Worm (Caenorhabditis elegans) whole organism, mixed stage, embryonic: ENCODE measurements around the gene kel-8.

Source experiments
- M03D4.4 ChIP-seq: sonication (generic microtip); optimal IDR thresholded peaks from 2 replicates; lab custom pipeline; 2017; ENCODE audit warnings: mild to moderate bottlenecking, missing genetic modification characterization, missing compliant biosample characterization
- blmp-1 ChIP-seq: fragments of 150-350 bp; optimal IDR thresholded peaks from 2 replicates; lab custom pipeline; 2014; ENCODE audit warnings: missing biosample characterization, missing genetic modification characterization
- ceh-39 ChIP-seq: fragments of 150-350 bp; optimal IDR thresholded peaks from 2 replicates; lab custom pipeline; 2014; ENCODE audit warnings: missing biosample characterization, missing genetic modification characterization
- ceh-43 ChIP-seq: fragments of 200-800 bp; sonication (Bioruptor generic); optimal IDR thresholded peaks from 2 replicates; lab custom pipeline; 2018; ENCODE audit warnings: mild to moderate bottlenecking, missing genetic modification characterization, moderate library complexity, missing compliant biosample characterization
- ceh-83 ChIP-seq: fragments of 200-800 bp; sonication (Bioruptor generic); optimal IDR thresholded peaks from 2 replicates; lab custom pipeline; 2018; ENCODE audit warnings: mild to moderate bottlenecking, missing genetic modification characterization, missing compliant biosample characterization
- ces-1 ChIP-seq: fragments of 150-350 bp; optimal IDR thresholded peaks from 2 replicates; lab custom pipeline; 2014; ENCODE audit warnings: missing biosample characterization, missing genetic modification reagents, missing genetic modification characterization
- cnd-1 ChIP-seq: fragments of 200-800 bp; sonication (Bioruptor generic); optimal IDR thresholded peaks from 2 replicates; lab custom pipeline; 2018; ENCODE audit warnings: mild to moderate bottlenecking, missing genetic modification characterization, missing compliant biosample characterization
- drap-1 ChIP-seq: fragments of 200-800 bp; sonication (Bioruptor generic); optimal IDR thresholded peaks from 3 replicates; lab custom pipeline; 2018; ENCODE audit warnings: mild to moderate bottlenecking, missing genetic modification characterization, missing compliant biosample characterization
- elt-1 ChIP-seq: sonication (generic microtip); optimal IDR thresholded peaks from 2 replicates; lab custom pipeline; 2017; ENCODE audit warnings: missing genetic modification characterization, mild to moderate bottlenecking, missing compliant biosample characterization, antibody characterized with exemption, moderate library complexity, borderline replicate concordance; ENCODE audit not compliant: insufficient read depth
- elt-3 ChIP-seq: fragments of 150-350 bp; optimal IDR thresholded peaks from 2 replicates; lab custom pipeline; 2014; ENCODE audit warnings: missing biosample characterization, missing genetic modification characterization
- flh-1 ChIP-seq: fragments of 200-800 bp; sonication (Bioruptor generic); optimal IDR thresholded peaks from 2 replicates; lab custom pipeline; 2018; ENCODE audit warnings: mild to moderate bottlenecking, missing genetic modification characterization, moderate library complexity, missing compliant biosample characterization
- ham-2 ChIP-seq: fragments of 200-800 bp; sonication (Bioruptor generic); optimal IDR thresholded peaks from 2 replicates; lab custom pipeline; 2018; ENCODE audit warnings: mild to moderate bottlenecking, missing genetic modification characterization, missing compliant biosample characterization
- hlh-1 ChIP-seq: fragments of 150-350 bp; optimal IDR thresholded peaks from 2 replicates; lab custom pipeline; 2014; ENCODE audit warnings: missing biosample characterization, missing genetic modification reagents, missing genetic modification characterization
- lin-13 ChIP-seq: fragments of 150-350 bp; optimal IDR thresholded peaks from 2 replicates; lab custom pipeline; 2014; ENCODE audit warnings: missing biosample characterization, missing genetic modification characterization
- lin-32 ChIP-seq: fragments of 200-800 bp; sonication (Bioruptor generic); optimal IDR thresholded peaks from 2 replicates; lab custom pipeline; 2018; ENCODE audit warnings: mild to moderate bottlenecking, missing genetic modification characterization, missing compliant biosample characterization
- lsy-2 ChIP-seq: fragments of 150-350 bp; optimal IDR thresholded peaks from 2 replicates; lab custom pipeline; 2014; ENCODE audit warnings: missing biosample characterization, missing genetic modification characterization
- mab-5 ChIP-seq: fragments of 150-350 bp; optimal IDR thresholded peaks from 2 replicates; lab custom pipeline; 2014; ENCODE audit warnings: missing biosample characterization, missing genetic modification characterization
- mep-1 ChIP-seq: fragments of 150-350 bp; optimal IDR thresholded peaks from 2 replicates; lab custom pipeline; 2017; ENCODE audit warnings: missing biosample characterization, missing genetic modification reagents, missing genetic modification characterization, inconsistent platforms
- mls-2 ChIP-seq: sonication (generic microtip); optimal IDR thresholded peaks from 2 replicates; lab custom pipeline; 2016; ENCODE audit warnings: mild to moderate bottlenecking, missing genetic modification characterization, moderate library complexity, missing compliant biosample characterization
- nhr-12 ChIP-seq: fragments of 150-350 bp; optimal IDR thresholded peaks from 2 replicates; lab custom pipeline; 2014; ENCODE audit warnings: missing biosample characterization, missing genetic modification characterization
- nhr-2 ChIP-seq: fragments of 150-350 bp; optimal IDR thresholded peaks from 2 replicates; lab custom pipeline; 2014; ENCODE audit warnings: missing biosample characterization, missing genetic modification characterization
- nhr-237 ChIP-seq: fragments of 150-350 bp; optimal IDR thresholded peaks from 2 replicates; lab custom pipeline; 2014; ENCODE audit warnings: missing biosample characterization, missing genetic modification characterization
- nhr-28 ChIP-seq: fragments of 150-350 bp; optimal IDR thresholded peaks from 2 replicates; lab custom pipeline; 2014; ENCODE audit warnings: missing biosample characterization, missing genetic modification characterization
- nhr-76 ChIP-seq: sonication (generic microtip); optimal IDR thresholded peaks from 2 replicates; lab custom pipeline; 2017; ENCODE audit warnings: missing biosample characterization, missing genetic modification characterization
- pha-4 ChIP-seq: fragments of 150-350 bp; optimal IDR thresholded peaks from 2 replicates; lab custom pipeline; 2018; ENCODE audit warnings: missing biosample characterization, missing genetic modification reagents, missing genetic modification characterization
- sem-2 ChIP-seq: fragments of 200-800 bp; sonication (Bioruptor generic); optimal IDR thresholded peaks from 2 replicates; lab custom pipeline; 2018; ENCODE audit warnings: mild to moderate bottlenecking, missing genetic modification characterization, missing compliant biosample characterization
- snpc-4 ChIP-seq: fragments of 150-350 bp; optimal IDR thresholded peaks from 2 replicates; lab custom pipeline; 2014; ENCODE audit warnings: missing biosample characterization, missing genetic modification characterization
- sptf-1 ChIP-seq: sonication (generic microtip); optimal IDR thresholded peaks from 2 replicates; lab custom pipeline; 2017; ENCODE audit warnings: mild to moderate bottlenecking, missing genetic modification characterization, moderate library complexity, missing compliant biosample characterization
- tbx-8 ChIP-seq: fragments of 200-800 bp; sonication (Bioruptor generic); optimal IDR thresholded peaks from 2 replicates; lab custom pipeline; 2018; ENCODE audit warnings: mild to moderate bottlenecking, missing genetic modification characterization, moderate library complexity, missing compliant biosample characterization
- unc-120 ChIP-seq: sonication (generic microtip); optimal IDR thresholded peaks from 2 replicates; lab custom pipeline; 2017; ENCODE audit warnings: missing genetic modification characterization, missing compliant biosample characterization; ENCODE audit not compliant: poor library complexity, severe bottlenecking
- unc-39 ChIP-seq: fragments of 150-350 bp; optimal IDR thresholded peaks from 2 replicates; lab custom pipeline; 2014; ENCODE audit warnings: missing biosample characterization, missing genetic modification characterization
- unc-62 ChIP-seq: fragments of 150-350 bp; optimal IDR thresholded peaks from 2 replicates; lab custom pipeline; 2014; ENCODE audit warnings: missing biosample characterization, missing genetic modification reagents, missing genetic modification characterization
- zip-8 ChIP-seq: fragments of 150-350 bp; optimal IDR thresholded peaks from 2 replicates; lab custom pipeline; 2014; ENCODE audit warnings: missing biosample characterization, missing genetic modification characterization
- ztf-11 ChIP-seq: fragments of 150-350 bp; optimal IDR thresholded peaks from 2 replicates; lab custom pipeline; 2014; ENCODE audit warnings: missing biosample characterization, missing genetic modification characterization

The kel-8 gene

ce11 chrV:2718688-2719185, 47.5 kb downstream of the kel-8 start, which contains the start of gene srt-29:
srt-29 (minus strand) TSS chrV:2719135.
- no peak for TF ChIP-seq snpc-4 (tag; lab: Kevin White, UChicago)
- TF ChIP-seq unc-120 (tag; lab: Kevin White, UChicago), result no peak
- TF ChIP-seq elt-3, result no peak
- TF ChIP-seq zip-8 (tag; lab: Kevin White, UChicago), result no peak
- no peak for TF ChIP-seq lsy-2 (tag; lab: Kevin White, UChicago)
- TF ChIP-seq ceh-83, result no peak

DNA sequence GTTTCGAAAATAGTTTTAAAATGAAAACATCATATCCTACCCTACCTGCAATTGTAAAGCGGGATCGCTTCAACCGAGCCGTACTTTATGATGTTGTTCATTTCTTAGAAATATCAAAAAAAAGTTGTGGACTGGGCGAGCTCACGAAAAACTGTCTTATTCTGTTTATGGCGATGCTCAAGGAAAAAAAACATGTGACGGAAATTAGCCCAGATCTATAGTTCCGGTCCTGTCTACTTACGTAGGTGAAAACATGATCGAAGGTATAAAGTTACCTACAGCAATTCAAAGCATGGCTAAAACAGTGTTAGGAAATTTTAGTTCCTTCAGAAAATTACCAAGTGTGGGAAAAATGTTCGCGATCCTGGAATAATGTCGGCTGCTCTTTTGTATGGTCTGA, 49.5 kb downstream of the kel-8 start, which contains the start of gene srt-27:
Gene srt-27, minus strand, starts transcription at position 101 of the 400 bp plus-strand sequence.
- no peak for TF ChIP-seq ces-1 (GFP tag; lab: Kevin White, UChicago)
- TF ChIP-seq sem-2 (GFP tag; lab: Kevin White, UChicago), result no peak
- no peak for TF ChIP-seq ztf-11
- no peak for TF ChIP-seq nhr-28 (tag; lab: Kevin White, UChicago)
- TF ChIP-seq ham-2 (GFP tag; lab: Kevin White, UChicago), result no peak
- TF ChIP-seq flh-1 (GFP tag; lab: Kevin White, UChicago), result no peak
- TF ChIP-seq lsy-2 (tag; lab: Kevin White, UChicago), result no peak
- TF ChIP-seq unc-39 (tag; lab: Kevin White, UChicago), result no peak
- TF ChIP-seq unc-120 (tag; lab: Kevin White, UChicago), result no peak
- no peak for TF ChIP-seq drap-1 (GFP tag; lab: Kevin White, UChicago)
- no peak for TF ChIP-seq elt-1 (tag; lab: Kevin White, UChicago)
- TF ChIP-seq nhr-237 (tag; lab: Kevin White, UChicago), result no peak
- no peak for TF ChIP-seq ceh-43
- no peak for TF ChIP-seq nhr-76 (tag; lab: Kevin White, UChicago)
- TF ChIP-seq unc-62 (GFP tag; lab: Kevin White, UChicago), result no peak
- no peak for TF ChIP-seq lin-13
- TF ChIP-seq cnd-1 (tag; lab: Kevin White, UChicago), result no peak

- TF ChIP-seq hlh-1 (tag; lab: Kevin White, UChicago), result no peak
- TF ChIP-seq elt-1 (tag; lab: Kevin White, UChicago), result no peak
- TF ChIP-seq M03D4.4 (tag; lab: Kevin White, UChicago), result no peak
- no peak for TF ChIP-seq mab-5 (tag; lab: Kevin White, UChicago)
- no peak for TF ChIP-seq tbx-8 (GFP tag; lab: Kevin White, UChicago)
- no peak for TF ChIP-seq nhr-2 (tag; lab: Kevin White, UChicago)
- TF ChIP-seq zip-8 (tag; lab: Kevin White, UChicago), result no peak
- TF ChIP-seq ham-2 (GFP tag; lab: Kevin White, UChicago), result no peak
Observed at ce11 chrV:2722555-2722954, 51.3 kb downstream of the kel-8 start, which contains the start of gene srg-60. srg-60 (minus strand) TSS chrV:2722655.

DNA sequence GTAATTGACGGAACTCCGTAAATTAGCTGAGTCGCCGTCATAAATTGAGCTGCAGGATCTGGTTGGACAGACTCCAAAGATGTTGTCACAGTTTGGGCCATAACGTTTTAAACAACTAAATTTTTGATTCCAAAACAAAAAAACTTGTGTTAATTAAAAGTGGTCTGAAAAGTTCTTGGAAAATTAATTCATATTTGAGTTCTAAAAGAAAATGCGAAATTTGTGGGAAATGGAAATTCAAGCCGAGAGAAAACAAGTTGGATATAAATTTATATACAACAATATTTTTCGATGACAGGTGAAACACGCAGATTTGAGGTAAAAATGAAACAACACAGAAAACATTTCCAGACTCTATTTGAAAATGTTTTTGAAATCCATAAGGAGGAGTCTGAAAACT, 54.0 kb downstream of the kel-8 start, which contains the start of gene srg-59:
Gene srg-59, minus strand, starts transcription at position 101 of the 400 bp plus-strand sequence.
- TF ChIP-seq ceh-83, result no peak
- no peak for TF ChIP-seq pha-4
- TF ChIP-seq nhr-28 (tag; lab: Kevin White, UChicago), result no peak
- no peak for TF ChIP-seq ham-2 (GFP tag; lab: Kevin White, UChicago)
- no peak for TF ChIP-seq elt-1 (tag; lab: Kevin White, UChicago)
- no peak for TF ChIP-seq unc-39 (tag; lab: Kevin White, UChicago)
- TF ChIP-seq nhr-2 (tag; lab: Kevin White, UChicago), result no peak
- no peak for TF ChIP-seq snpc-4 (tag; lab: Kevin White, UChicago)
- TF ChIP-seq sem-2 (GFP tag; lab: Kevin White, UChicago), result no peak
- TF ChIP-seq tbx-8 (GFP tag; lab: Kevin White, UChicago), result no peak
- no peak for TF ChIP-seq hlh-1 (tag; lab: Kevin White, UChicago)
- no peak for TF ChIP-seq drap-1 (GFP tag; lab: Kevin White, UChicago)
- no peak for TF ChIP-seq zip-8 (tag; lab: Kevin White, UChicago)
- no peak for TF ChIP-seq blmp-1 (tag; lab: Kevin White, UChicago)
- no peak for TF ChIP-seq cnd-1 (tag; lab: Kevin White, UChicago)
- TF ChIP-seq unc-62 (GFP tag; lab: Kevin White, UChicago), result no peak
- no peak for TF ChIP-seq sptf-1

DNA sequence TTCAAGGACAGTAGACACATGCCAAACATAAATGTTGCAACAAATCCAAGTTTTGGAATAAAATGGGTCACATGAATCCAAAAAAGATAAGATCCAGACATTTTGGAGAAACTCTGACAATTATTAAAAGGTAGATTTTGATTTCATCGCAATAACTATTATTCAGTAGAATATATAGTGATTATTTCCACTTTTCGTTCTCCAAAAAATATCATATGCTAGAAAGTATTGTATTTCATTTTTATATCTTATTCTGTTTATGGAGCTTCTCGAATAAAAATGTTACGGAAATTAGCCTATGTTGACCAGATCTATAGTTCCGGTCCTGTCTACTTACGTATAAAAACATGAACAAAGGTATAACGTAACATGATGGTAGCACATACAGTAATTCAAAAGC, 55.8 kb downstream of the kel-8 start, which contains the start of gene str-13:
Gene str-13, minus strand, starts transcription at position 101 of the 400 bp plus-strand sequence.
- no peak for TF ChIP-seq M03D4.4 (tag; lab: Kevin White, UChicago)
- no peak for TF ChIP-seq ceh-43
- TF ChIP-seq mab-5 (tag; lab: Kevin White, UChicago), result no peak
- TF ChIP-seq lsy-2 (tag; lab: Kevin White, UChicago), result no peak
- TF ChIP-seq cnd-1 (tag; lab: Kevin White, UChicago), result no peak
- no peak for TF ChIP-seq mep-1 (tag; lab: Kevin White, UChicago)
- TF ChIP-seq nhr-2 (tag; lab: Kevin White, UChicago), result no peak
- TF ChIP-seq ztf-11, result no peak
- no peak for TF ChIP-seq ceh-83
- TF ChIP-seq pha-4, result no peak
- TF ChIP-seq ceh-39 (tag; lab: Kevin White, UChicago), result no peak
- no peak for TF ChIP-seq unc-62 (GFP tag; lab: Kevin White, UChicago)
- no peak for TF ChIP-seq snpc-4 (tag; lab: Kevin White, UChicago)
- TF ChIP-seq sptf-1, result no peak
- no peak for TF ChIP-seq zip-8 (tag; lab: Kevin White, UChicago)
- no peak for TF ChIP-seq nhr-12
- TF ChIP-seq drap-1 (GFP tag; lab: Kevin White, UChicago), result no peak
- no peak for TF ChIP-seq lin-32 (GFP tag; lab: Kevin White, UChicago)
- no peak for TF ChIP-seq mls-2 (tag; lab: Kevin White, UChicago)
- TF ChIP-seq unc-120 (tag; lab: Kevin White, UChicago), result no peak
